Fruit fly (Drosophila melanogaster) whole organism, embryonic: ENCODE data around the gene Iris.

Source experiments
- ATbp ChIP-seq: fragments of 200-800 bp; sonication (Bioruptor generic); optimal IDR thresholded peaks from 2 replicates; lab custom pipeline; 2017; ENCODE audit warnings: missing biosample characterization, mild to moderate bottlenecking, missing genetic modification characterization, missing genetic modification reagents
- BEAF-32 ChIP-seq: fragments of 200-800 bp; sonication (Bioruptor generic); optimal IDR thresholded peaks from 3 replicates; lab custom pipeline; 2017; ENCODE audit warnings: missing biosample characterization, missing genetic modification characterization, mild to moderate bottlenecking, moderate library complexity, missing genetic modification reagents
- C15 ChIP-seq: fragments of 200-800 bp; sonication (Bioruptor generic); IDR thresholded peaks from 3 replicates; pipeline ENCODE4 v1.3.6; 2022; ENCODE audit warnings: missing biosample characterization, missing genetic modification characterization
- CG11695 ChIP-seq: fragments of 200-800 bp; sonication (Bioruptor generic); IDR thresholded peaks from 3 replicates; pipeline ENCODE4 v1.3.6; 2022; ENCODE audit warnings: missing biosample characterization, missing genetic modification characterization
- CG12299 ChIP-seq: fragments of 200-800 bp; sonication (Bioruptor generic); optimal IDR thresholded peaks from 2 replicates; lab custom pipeline; 2018; ENCODE audit warnings: missing biosample characterization, mild to moderate bottlenecking, missing genetic modification characterization
- CG13123 ChIP-seq: fragments of 200-800 bp; sonication (Bioruptor generic); optimal IDR thresholded peaks from 2 replicates; lab custom pipeline; 2016; ENCODE audit warnings: missing biosample characterization, missing genetic modification characterization
- CG14710 ChIP-seq: fragments of 200-800 bp; sonication (Bioruptor generic); optimal IDR thresholded peaks from 3 replicates; lab custom pipeline; 2019; ENCODE audit warnings: missing biosample characterization, mild to moderate bottlenecking, missing genetic modification characterization, moderate library complexity
- CG16815 ChIP-seq: fragments of 200-800 bp; sonication (Bioruptor generic); optimal IDR thresholded peaks from 3 replicates; lab custom pipeline; 2017; ENCODE audit warnings: missing biosample characterization, mild to moderate bottlenecking, missing genetic modification characterization
- CG2120 ChIP-seq: fragments of 200-800 bp; sonication (Bioruptor generic); optimal IDR thresholded peaks from 3 replicates; lab custom pipeline; 2016; ENCODE audit warnings: missing biosample characterization, missing genetic modification characterization
- CG2199 ChIP-seq: fragments of 200-800 bp; sonication (Bioruptor generic); IDR thresholded peaks from 3 replicates; pipeline ENCODE4 v1.3.6; 2022; ENCODE audit warnings: missing biosample characterization, missing genetic modification characterization
- CG3838 ChIP-seq: fragments of 200-800 bp; sonication (Bioruptor generic); optimal IDR thresholded peaks from 3 replicates; lab custom pipeline; 2016; ENCODE audit warnings: missing biosample characterization, missing genetic modification characterization
- CG3995 ChIP-seq: fragments of 200-800 bp; sonication (Bioruptor generic); optimal IDR thresholded peaks from 3 replicates; lab custom pipeline; 2016; ENCODE audit warnings: missing biosample characterization, missing genetic modification characterization
- CG7745 ChIP-seq: fragments of 200-800 bp; sonication (Bioruptor generic); optimal IDR thresholded peaks from 2 replicates; lab custom pipeline; 2018; ENCODE audit warnings: missing biosample characterization, mild to moderate bottlenecking, missing genetic modification characterization, moderate library complexity
- CG7786 ChIP-seq: fragments of 200-800 bp; sonication (Bioruptor generic); optimal IDR thresholded peaks from 2 replicates; lab custom pipeline; 2016; ENCODE audit warnings: missing biosample characterization, missing genetic modification characterization
- CG8478 ChIP-seq: fragments of >200 bp; optimal IDR thresholded peaks from 2 replicates; lab custom pipeline; 2018
- CG9215 ChIP-seq: fragments of 200-800 bp; sonication (Bioruptor generic); IDR thresholded peaks from 2 replicates; pipeline ENCODE4 v1.3.6; 2022; ENCODE audit warnings: missing biosample characterization, missing genetic modification characterization
- CG9609 ChIP-seq: fragments of 200-800 bp; sonication (Bioruptor generic); optimal IDR thresholded peaks from 3 replicates; lab custom pipeline; 2016; ENCODE audit warnings: missing biosample characterization, missing genetic modification characterization
- D ChIP-seq, 2 experiments: fragments of 200-800 bp in 1 of 2; fragments of >200 bp in 1 of 2; sonication (Bioruptor generic) in 1 of 2; optimal IDR thresholded peaks; 2 replicates in 1 of 2; 3 replicates in 1 of 2; lab custom pipeline; 2017; ENCODE audit warnings: mild to moderate bottlenecking in 1 of 2, missing biosample characterization in 1 of 2, missing genetic modification characterization in 1 of 2, missing genetic modification reagents in 1 of 2
- Dip2 ChIP-seq: fragments of 200-800 bp; sonication (Bioruptor generic); IDR thresholded peaks from 2 replicates; pipeline ENCODE4 v1.3.6; 2022; ENCODE audit warnings: missing biosample characterization, missing genetic modification characterization
- Doc3 ChIP-seq: fragments of 200-800 bp; sonication (Bioruptor generic); IDR thresholded peaks from 3 replicates; pipeline ENCODE4 v1.3.6; 2022; ENCODE audit warnings: missing biosample characterization, missing genetic modification characterization; ENCODE audit not compliant: partially characterized antibody
- ERR ChIP-seq: fragments of 200-800 bp; sonication (Bioruptor generic); optimal IDR thresholded peaks from 2 replicates; lab custom pipeline; 2016; ENCODE audit warnings: missing biosample characterization, missing genetic modification characterization
- Fer1 ChIP-seq: fragments of 200-800 bp; sonication (Bioruptor generic); optimal IDR thresholded peaks from 2 replicates; lab custom pipeline; 2017; ENCODE audit warnings: missing biosample characterization, mild to moderate bottlenecking, missing genetic modification characterization
- H15 ChIP-seq: fragments of 200-800 bp; sonication (Bioruptor generic); IDR thresholded peaks from 3 replicates; pipeline ENCODE4 v1.3.6; 2022; ENCODE audit warnings: missing biosample characterization, missing genetic modification characterization
- Hr78 ChIP-seq, 2 experiments: fragments of 200-800 bp in 1 of 2; fragments of >200 bp in 1 of 2; sonication (Bioruptor generic) in 1 of 2; optimal IDR thresholded peaks; 2 replicates each; lab custom pipeline; 2017 to 2019; ENCODE audit warnings: missing biosample characterization in 2 of 2, missing genetic modification characterization in 2 of 2, mild to moderate bottlenecking in 1 of 2, moderate library complexity in 1 of 2
- Jarid2 ChIP-seq: fragments of 200-800 bp; sonication (Bioruptor generic); optimal IDR thresholded peaks from 3 replicates; lab custom pipeline; 2017; ENCODE audit warnings: mild to moderate bottlenecking, missing biosample characterization, missing genetic modification reagents, missing genetic modification characterization
- MTF-1 ChIP-seq: fragments of 200-800 bp; sonication (Bioruptor generic); optimal IDR thresholded peaks from 2 replicates; lab custom pipeline; 2018; ENCODE audit warnings: missing biosample characterization, mild to moderate bottlenecking, missing genetic modification characterization, borderline replicate concordance
- Med ChIP-seq: fragments of 200-800 bp; sonication (Bioruptor generic); peaks from one replicate; lab custom pipeline; 2016; ENCODE audit warnings: missing biosample characterization, missing genetic modification characterization, mild to moderate bottlenecking, inconsistent platforms, moderate library complexity
- NK7.1 ChIP-seq: fragments of 200-800 bp; sonication (Bioruptor generic); optimal IDR thresholded peaks from 3 replicates; lab custom pipeline; 2016; ENCODE audit warnings: missing biosample characterization, missing genetic modification characterization
- PHDP ChIP-seq: fragments of 200-800 bp; sonication (Bioruptor generic); optimal IDR thresholded peaks from 3 replicates; lab custom pipeline; 2018; ENCODE audit warnings: missing biosample characterization, mild to moderate bottlenecking, missing genetic modification characterization, moderate library complexity
- aop ChIP-seq: fragments of 200-800 bp; sonication (Bioruptor generic); IDR thresholded peaks from 2 replicates; pipeline ENCODE4 v1.3.6; 2022; ENCODE audit warnings: missing biosample characterization, missing genetic modification characterization
- br ChIP-seq: fragments of >200 bp; optimal IDR thresholded peaks from 2 replicates; lab custom pipeline; 2017
- ci ChIP-seq: fragments of 200-800 bp; sonication (Bioruptor generic); IDR thresholded peaks from 3 replicates; pipeline ENCODE4 v1.3.6; 2022; ENCODE audit warnings: missing biosample characterization, missing genetic modification characterization
- dan ChIP-seq: fragments of 200-800 bp; sonication (Bioruptor generic); IDR thresholded peaks from 2 replicates; pipeline ENCODE4 v1.3.6; 2022; ENCODE audit warnings: missing biosample characterization, missing genetic modification characterization
- dpn ChIP-seq, 2 experiments: fragments of 200-800 bp; sonication (Bioruptor generic); optimal IDR thresholded peaks; 3 replicates each; lab custom pipeline; 2016; ENCODE audit warnings: missing biosample characterization in 2 of 2, missing genetic modification characterization in 2 of 2
- fu2 ChIP-seq: fragments of 200-800 bp; sonication (Bioruptor generic); optimal IDR thresholded peaks from 2 replicates; lab custom pipeline; 2016; ENCODE audit warnings: missing biosample characterization, missing genetic modification characterization
- gem ChIP-seq: fragments of 200-800 bp; sonication (Bioruptor generic); optimal IDR thresholded peaks from 2 replicates; lab custom pipeline; 2019; ENCODE audit warnings: missing biosample characterization, mild to moderate bottlenecking, missing genetic modification characterization, moderate library complexity
- ken ChIP-seq: fragments of 200-800 bp; sonication (Bioruptor generic); IDR thresholded peaks from 3 replicates; pipeline ENCODE4 v1.3.6; 2022; ENCODE audit warnings: missing biosample characterization, missing genetic modification characterization
- mld ChIP-seq: fragments of 200-800 bp; sonication (Bioruptor generic); IDR thresholded peaks from 3 replicates; pipeline ENCODE4 v1.3.6; 2022; ENCODE audit warnings: missing biosample characterization, missing genetic modification characterization; ENCODE audit not compliant: partially characterized antibody
- org-1 ChIP-seq: fragments of 200-800 bp; sonication (Bioruptor generic); optimal IDR thresholded peaks from 2 replicates; lab custom pipeline; 2017; ENCODE audit warnings: missing biosample characterization, missing genetic modification characterization
- pan ChIP-seq, 4 experiments: fragments of >200 bp in 3 of 4; fragments of 200-800 bp in 1 of 4; sonication (Bioruptor generic) in 1 of 4; optimal IDR thresholded peaks in 3 of 4; IDR thresholded peaks in 1 of 4; 2 replicates each; pipeline versions ENCODE4 v1.3.6 to Lab custom; 2017 to 2022; ENCODE audit warnings: missing biosample characterization in 2 of 4, missing genetic modification characterization in 2 of 4, mixed read lengths in 1 of 4
- prd ChIP-seq, 3 experiments: fragments of >200 bp in 2 of 3; fragments of 200-800 bp in 1 of 3; sonication (Bioruptor generic) in 1 of 3; optimal IDR thresholded peaks in 2 of 3; IDR thresholded peaks in 1 of 3; 2 replicates in 2 of 3; 3 replicates in 1 of 3; pipeline versions ENCODE4 v1.3.6 to Lab custom; 2017 to 2022; ENCODE audit warnings: missing biosample characterization in 1 of 3, missing genetic modification characterization in 1 of 3
- sc ChIP-seq, 3 experiments: fragments of >200 bp in 2 of 3; fragments of 200-800 bp in 1 of 3; sonication (Bioruptor generic) in 1 of 3; optimal IDR thresholded peaks; 2 replicates in 2 of 3; 3 replicates in 1 of 3; lab custom pipeline; 2017; ENCODE audit warnings: mild to moderate bottlenecking in 1 of 3, missing biosample characterization in 1 of 3, missing genetic modification characterization in 1 of 3, missing genetic modification reagents in 1 of 3
- sim ChIP-seq: fragments of 200-800 bp; sonication (Bioruptor generic); IDR thresholded peaks from 2 replicates; pipeline ENCODE4 v1.3.6; 2022; ENCODE audit warnings: missing biosample characterization, missing genetic modification characterization
- sob ChIP-seq: fragments of 200-800 bp; sonication (Bioruptor generic); IDR thresholded peaks from 2 replicates; pipeline ENCODE4 v1.3.6; 2022; ENCODE audit warnings: missing biosample characterization, missing genetic modification characterization
- stc ChIP-seq: fragments of 200-800 bp; sonication (Bioruptor generic); IDR thresholded peaks from 2 replicates; pipeline ENCODE4 v1.3.6; 2022; ENCODE audit warnings: missing biosample characterization, missing genetic modification characterization
- stwl ChIP-seq: fragments of 200-800 bp; sonication (Bioruptor generic); optimal IDR thresholded peaks from 3 replicates; lab custom pipeline; 2018; ENCODE audit warnings: missing biosample characterization, mild to moderate bottlenecking, missing genetic modification characterization, moderate library complexity
- tap ChIP-seq: fragments of 200-800 bp; optimal IDR thresholded peaks from 3 replicates; lab custom pipeline; 2019; ENCODE audit warnings: missing biosample characterization, mild to moderate bottlenecking, missing genetic modification characterization, moderate library complexity
- tx ChIP-seq: fragments of 200-800 bp; sonication (Bioruptor generic); optimal IDR thresholded peaks from 2 replicates; lab custom pipeline; 2016; ENCODE audit warnings: missing biosample characterization, missing genetic modification characterization
- wdn ChIP-seq: fragments of 200-800 bp; sonication (Bioruptor generic); IDR thresholded peaks from 2 replicates; pipeline ENCODE4 v1.3.6; 2022; ENCODE audit warnings: missing biosample characterization, missing genetic modification characterization
- zf30C ChIP-seq: fragments of 200-800 bp; sonication (Bioruptor generic); optimal IDR thresholded peaks from 3 replicates; lab custom pipeline; 2018; ENCODE audit warnings: missing biosample characterization, mild to moderate bottlenecking, missing genetic modification characterization

The Iris gene

DNA sequence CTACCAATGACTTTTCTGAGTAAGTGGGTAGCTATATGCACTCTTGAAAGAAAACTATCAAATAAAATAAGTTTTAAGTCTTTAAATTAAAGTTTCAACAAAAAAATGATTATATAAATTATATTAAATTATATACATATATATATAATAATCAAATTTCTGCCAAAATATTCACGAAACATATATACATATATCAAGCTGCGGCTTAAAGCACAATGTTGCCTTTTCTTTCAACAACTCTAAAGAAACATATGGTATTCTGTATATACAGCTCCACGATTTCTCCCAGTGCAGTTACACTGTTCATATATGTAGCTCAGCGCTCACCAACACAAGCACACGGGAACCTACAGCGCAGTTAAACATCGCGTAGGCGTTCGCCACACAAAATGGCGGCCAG lies 1.6 kb upstream of the Iris start (continued):
- no peak for TF ChIP-seq stwl (tag; lab: Kevin White, UChicago)
- TF ChIP-seq CG3995 (GFP tag; lab: Kevin White, UChicago) = no peak
- TF ChIP-seq H15 (GFP tag; lab: Robert Waterston, UW) = no peak
- no peak for TF ChIP-seq MTF-1
- no peak for TF ChIP-seq dan (GFP tag; lab: Robert Waterston, UW)
- no peak for TF ChIP-seq Jarid2 (GFP tag; lab: Kevin White, UChicago)
- no peak for TF ChIP-seq ERR (GFP tag; lab: Kevin White, UChicago)
- no peak for TF ChIP-seq CG14710 (tag; lab: Kevin White, UChicago)
- TF ChIP-seq mld (GFP tag; lab: Robert Waterston, UW) = no peak
- no peak for TF ChIP-seq fu2 (GFP tag; lab: Kevin White, UChicago)
- no peak for TF ChIP-seq CG16815
- no peak for TF ChIP-seq wdn (GFP tag; lab: Robert Waterston, UW)
- no peak for TF ChIP-seq BEAF-32
- TF ChIP-seq org-1 = no peak
- TF ChIP-seq CG2120 = peak; percentile 42
- TF ChIP-seq tap = no peak
- no peak for TF ChIP-seq sc (optimal IDR thresholded peaks at IDR 0.05; lab: Kevin White, UChicago)
- TF ChIP-seq sc (GFP tag; optimal IDR thresholded peaks at IDR 0.05; lab: Kevin White, UChicago) = no peak
- peak; percentile 50 for TF ChIP-seq Fer1 (GFP tag; lab: Kevin White, UChicago)
- TF ChIP-seq CG7786 (GFP tag; lab: Kevin White, UChicago) = no peak
- TF ChIP-seq C15 = no peak
- TF ChIP-seq aop (GFP tag; lab: Robert Waterston, UW) = no peak
- TF ChIP-seq CG13123 (GFP tag; lab: Kevin White, UChicago) = no peak
- TF ChIP-seq CG7745 (tag; lab: Kevin White, UChicago) = no peak
- TF ChIP-seq pan (optimal IDR thresholded peaks at IDR 0.05; lab: Kevin White, UChicago) = no peak
- no peak for TF ChIP-seq pan (GFP tag; optimal IDR thresholded peaks at IDR 0.05 in 1 of 2, IDR thresholded peaks at IDR 0.05 in 1 of 2)
- no peak for TF ChIP-seq D (optimal IDR thresholded peaks at IDR 0.05; lab: Kevin White, UChicago)
- TF ChIP-seq D (GFP tag; optimal IDR thresholded peaks at IDR 0.05; lab: Kevin White, UChicago) = no peak
- TF ChIP-seq stc (GFP tag; lab: Robert Waterston, UW) = no peak
- TF ChIP-seq Dip2 = no peak
- no peak for TF ChIP-seq CG2199 (GFP tag; lab: Robert Waterston, UW)
- no peak for TF ChIP-seq Hr78 (GFP tag; optimal IDR thresholded peaks at IDR 0.05; lab: Kevin White, UChicago)
- TF ChIP-seq CG11695 = no peak
- TF ChIP-seq sim (GFP tag; lab: Robert Waterston, UW) = no peak
- no peak for TF ChIP-seq CG8478 (lab: Kevin White, UChicago)
- TF ChIP-seq zf30C (GFP tag; lab: Kevin White, UChicago) = no peak
- no peak for TF ChIP-seq tx
- peak; percentile 65 for TF ChIP-seq gem (tag; lab: Kevin White, UChicago)
- TF ChIP-seq CG9609 (GFP tag; lab: Kevin White, UChicago) = no peak
- no peak for TF ChIP-seq ci (GFP tag; lab: Robert Waterston, UW)
- no peak for TF ChIP-seq CG9215 (GFP tag; lab: Robert Waterston, UW)
- TF ChIP-seq sob (GFP tag; lab: Robert Waterston, UW) = no peak
- no peak for TF ChIP-seq dpn (GFP tag; optimal IDR thresholded peaks at IDR 0.05; lab: Kevin White, UChicago)
- TF ChIP-seq ken (GFP tag; lab: Robert Waterston, UW) = no peak
- TF ChIP-seq PHDP (tag; lab: Kevin White, UChicago) = peak; percentile 35
- no peak for TF ChIP-seq br (lab: Kevin White, UChicago)
- TF ChIP-seq NK7.1 (GFP tag; lab: Kevin White, UChicago) = no peak
- no peak for TF ChIP-seq Doc3 (GFP tag; lab: Robert Waterston, UW)
- TF ChIP-seq Med (GFP tag; lab: Kevin White, UChicago) = no peak
- no peak for TF ChIP-seq CG12299
- TF ChIP-seq ATbp (GFP tag; lab: Kevin White, UChicago) = no peak
- no peak for TF ChIP-seq prd (optimal IDR thresholded peaks at IDR 0.05; lab: Kevin White, UChicago)
- TF ChIP-seq prd (GFP tag; IDR thresholded peaks at IDR 0.05; lab: Robert Waterston, UW) = 0 out of 3 replicates have a peak, but pooled peaks have one; percentile 10
- TF ChIP-seq CG3838 (GFP tag; lab: Kevin White, UChicago) = no peak
